Fruit fly (Drosophila melanogaster): Measurements from ENCODE around the gene VhaPPA1-1.

VhaPPA1-1 gene

dm6 chr3R:14903837-14904431 is at the start of gene VhaPPA1-1:
VhaPPA1-1 (minus strand) TSS chr3R:14904061.
- TF ChIP-seq CG8478 (optimal IDR thresholded peaks at IDR 0.05) (no peak), CTCF (optimal IDR thresholded peaks at IDR 0.05) (peak; percentile 7 to 15)

- no peak for TF ChIP-seq CG8478 (optimal IDR thresholded peaks at IDR 0.05)
- no peak for TF ChIP-seq CTCF (optimal IDR thresholded peaks at IDR 0.05)
Measured at dm6 chr3R:14917927-14918829, 14.3 kb upstream of the VhaPPA1-1 start, which contains the start of gene Sdr. Sdr (plus strand) TSS chr3R:14918628.

dm6 chr3R:14912449-14912987 is 8.7 kb upstream of the VhaPPA1-1 start:
- TF ChIP-seq CG8478 (optimal IDR thresholded peaks at IDR 0.05) (no peak), CTCF (optimal IDR thresholded peaks at IDR 0.05) (no peak)

- no peak for TF ChIP-seq CG8478 (optimal IDR thresholded peaks at IDR 0.05)
Measured at dm6 chr3R:14901408-14902352, 2.2 kb downstream of the VhaPPA1-1 start, which contains the start of gene RpS5b. RpS5b (minus strand) TSS chr3R:14901563.

- TF ChIP-seq CTCF (optimal IDR thresholded peaks at IDR 0.05): no peak
- TF ChIP-seq CG8478 (optimal IDR thresholded peaks at IDR 0.05): no peak
Measured at dm6 chr3R:14900177-14900576, 3.7 kb downstream of the VhaPPA1-1 start, which contains the start of gene VhaPPA1-2. VhaPPA1-2 (minus strand) TSS chr3R:14900277.

dm6 chr3R:14898280-14898756 is 5.5 kb downstream of the VhaPPA1-1 start, which contains the start of the genes Nup93-2 and CG3817:
Nup93-2 (minus strand) TSS chr3R:14898372.
CG3817 (plus strand) TSS chr3R:14898739.
- TF ChIP-seq CG8478 (optimal IDR thresholded peaks at IDR 0.05) (no peak), CTCF (optimal IDR thresholded peaks at IDR 0.05) (no peak)

dm6 chr3R:14894783-14894883 is 9.2 kb downstream of the VhaPPA1-1 start, which contains the start of gene CG14860:
CG14860 (plus strand) TSS chr3R:14894784.
- TF ChIP-seq CTCF (optimal IDR thresholded peaks at IDR 0.05) (no peak), CG8478 (optimal IDR thresholded peaks at IDR 0.05) (no peak)

dm6 chr3R:14893791-14894782 is 9.8 kb downstream of the VhaPPA1-1 start, which contains the start of gene Dph2:
Dph2 (minus strand) TSS chr3R:14893954.
- no peak for TF ChIP-seq CG8478 (optimal IDR thresholded peaks at IDR 0.05)
- TF ChIP-seq CTCF (optimal IDR thresholded peaks at IDR 0.05): peak; percentile 5 to 50

- TF ChIP-seq CG8478 (optimal IDR thresholded peaks at IDR 0.05) (no peak), CTCF (optimal IDR thresholded peaks at IDR 0.05) (no peak)
Measured at dm6 chr3R:14890064-14890709, 13.7 kb downstream of the VhaPPA1-1 start, which contains the start of the genes CycC and UQCR-C1. CycC (minus strand) TSS chr3R:14890205. UQCR-C1 (plus strand) TSS chr3R:14890231.

dm6 chr3R:14886011-14886534 is 17.8 kb downstream of the VhaPPA1-1 start, which contains the start of the genes Rrp6, CG33331 and CG33332:
Rrp6 (minus strand) TSS chr3R:14886246.
CG33331 (plus strand) TSS chr3R:14886456.
CG33332 (plus strand) TSS chr3R:14886456.
- TF ChIP-seq CG8478 (optimal IDR thresholded peaks at IDR 0.05) (no peak), CTCF (optimal IDR thresholded peaks at IDR 0.05) (no peak)

dm6 chr3R:14880861-14881260 is 23.0 kb downstream of the VhaPPA1-1 start:
- TF ChIP-seq CG8478 (optimal IDR thresholded peaks at IDR 0.05) (no peak), CTCF (optimal IDR thresholded peaks at IDR 0.05) (no peak)

- no peak for TF ChIP-seq CTCF (optimal IDR thresholded peaks at IDR 0.05)
- TF ChIP-seq CG8478 (optimal IDR thresholded peaks at IDR 0.05): no peak
Measured at dm6 chr3R:14879207-14879863, 24.5 kb downstream of the VhaPPA1-1 start, which contains the start of gene CG3631. CG3631 (plus strand) TSS chr3R:14879457.
